Worm (Caenorhabditis elegans) whole organism, early embryonic: ENCODE results near the gene M57.2.

Source experiments
- B0310.2 ChIP-seq: sonication (generic microtip); optimal IDR thresholded peaks from 2 replicates; lab custom pipeline; 2016; ENCODE audit warnings: mild to moderate bottlenecking, missing genetic modification characterization, missing compliant biosample characterization
- F13C5.2 ChIP-seq: sonication (generic microtip); optimal IDR thresholded peaks from 2 replicates; lab custom pipeline; 2017; ENCODE audit warnings: mild to moderate bottlenecking, missing genetic modification characterization, inconsistent platforms, missing compliant biosample characterization
- ama-1 ChIP-seq: fragments of 150-350 bp; optimal IDR thresholded peaks from 2 replicates; lab custom pipeline; 2014
- ceh-36 ChIP-seq: sonication (generic microtip); optimal IDR thresholded peaks from 2 replicates; lab custom pipeline; 2016; ENCODE audit warnings: missing genetic modification characterization, inconsistent platforms, missing compliant biosample characterization
- ets-7 ChIP-seq: sonication (generic microtip); optimal IDR thresholded peaks from 2 replicates; lab custom pipeline; 2016; ENCODE audit warnings: missing genotype, missing genetic modification characterization, missing compliant biosample characterization
- hnd-1 ChIP-seq: sonication (generic microtip); optimal IDR thresholded peaks from 2 replicates; lab custom pipeline; 2016; ENCODE audit warnings: missing genetic modification characterization, missing compliant biosample characterization
- tbx-37 ChIP-seq: fragments of 200-800 bp; sonication (Bioruptor generic); conservative IDR thresholded peaks from 2 replicates; pipeline ENCODE4 v1.3.6; 2022; ENCODE audit warnings: missing genetic modification reagents, missing genetic modification characterization, missing compliant biosample characterization
- tra-4 ChIP-seq: sonication (generic microtip); optimal IDR thresholded peaks from 2 replicates; lab custom pipeline; 2017; ENCODE audit warnings: missing genetic modification characterization, missing compliant biosample characterization

- no peak for TF ChIP-seq hnd-1
- TF ChIP-seq ama-1 (lab: Kevin White, UChicago) = no peak
- TF ChIP-seq ceh-36 (tag; lab: Kevin White, UChicago) = no peak
- no peak for TF ChIP-seq tbx-37 (GFP tag; lab: Robert Waterston, UW)
- no peak for TF ChIP-seq ets-7 (tag; lab: Kevin White, UChicago)
- no peak for TF ChIP-seq tra-4 (tag; lab: Kevin White, UChicago)
- TF ChIP-seq F13C5.2 (tag; lab: Kevin White, UChicago) = no peak
- no peak for TF ChIP-seq B0310.2 (tag; lab: Kevin White, UChicago)
Observed at ce11 chrIV:3493310-3493709, 33.8 kb upstream of the M57.2 start, which contains the start of gene srz-79.
